Worm (Caenorhabditis elegans) whole organism, mixed stage, embryonic: ENCODE results near the gene otub-3.

ENCODE experiments used
- M03D4.4 ChIP-seq: sonication (generic microtip); optimal IDR thresholded peaks from 2 replicates; lab custom pipeline; 2017; ENCODE audit warnings: mild to moderate bottlenecking, missing genetic modification characterization, missing compliant biosample characterization
- bed-3 ChIP-seq: fragments of 200-800 bp; sonication (Bioruptor generic); optimal IDR thresholded peaks from 3 replicates; lab custom pipeline; 2018; ENCODE audit warnings: mild to moderate bottlenecking, missing genetic modification characterization, moderate library complexity, missing compliant biosample characterization
- ceh-39 ChIP-seq: fragments of 150-350 bp; optimal IDR thresholded peaks from 2 replicates; lab custom pipeline; 2014; ENCODE audit warnings: missing biosample characterization, missing genetic modification characterization
- ceh-43 ChIP-seq: fragments of 200-800 bp; sonication (Bioruptor generic); optimal IDR thresholded peaks from 2 replicates; lab custom pipeline; 2018; ENCODE audit warnings: mild to moderate bottlenecking, missing genetic modification characterization, moderate library complexity, missing compliant biosample characterization
- ceh-83 ChIP-seq: fragments of 200-800 bp; sonication (Bioruptor generic); optimal IDR thresholded peaks from 2 replicates; lab custom pipeline; 2018; ENCODE audit warnings: mild to moderate bottlenecking, missing genetic modification characterization, missing compliant biosample characterization
- ces-1 ChIP-seq: fragments of 150-350 bp; optimal IDR thresholded peaks from 2 replicates; lab custom pipeline; 2014; ENCODE audit warnings: missing biosample characterization, missing genetic modification reagents, missing genetic modification characterization
- cnd-1 ChIP-seq: fragments of 200-800 bp; sonication (Bioruptor generic); optimal IDR thresholded peaks from 2 replicates; lab custom pipeline; 2018; ENCODE audit warnings: mild to moderate bottlenecking, missing genetic modification characterization, missing compliant biosample characterization
- drap-1 ChIP-seq: fragments of 200-800 bp; sonication (Bioruptor generic); optimal IDR thresholded peaks from 3 replicates; lab custom pipeline; 2018; ENCODE audit warnings: mild to moderate bottlenecking, missing genetic modification characterization, missing compliant biosample characterization
- elt-1 ChIP-seq: sonication (generic microtip); optimal IDR thresholded peaks from 2 replicates; lab custom pipeline; 2017; ENCODE audit warnings: missing genetic modification characterization, mild to moderate bottlenecking, missing compliant biosample characterization, antibody characterized with exemption, moderate library complexity, borderline replicate concordance; ENCODE audit not compliant: insufficient read depth
- elt-3 ChIP-seq: fragments of 150-350 bp; optimal IDR thresholded peaks from 2 replicates; lab custom pipeline; 2014; ENCODE audit warnings: missing biosample characterization, missing genetic modification characterization
- flh-1 ChIP-seq: fragments of 200-800 bp; sonication (Bioruptor generic); optimal IDR thresholded peaks from 2 replicates; lab custom pipeline; 2018; ENCODE audit warnings: mild to moderate bottlenecking, missing genetic modification characterization, moderate library complexity, missing compliant biosample characterization
- ham-2 ChIP-seq: fragments of 200-800 bp; sonication (Bioruptor generic); optimal IDR thresholded peaks from 2 replicates; lab custom pipeline; 2018; ENCODE audit warnings: mild to moderate bottlenecking, missing genetic modification characterization, missing compliant biosample characterization
- hlh-1 ChIP-seq: fragments of 150-350 bp; optimal IDR thresholded peaks from 2 replicates; lab custom pipeline; 2014; ENCODE audit warnings: missing biosample characterization, missing genetic modification reagents, missing genetic modification characterization
- lsy-2 ChIP-seq: fragments of 150-350 bp; optimal IDR thresholded peaks from 2 replicates; lab custom pipeline; 2014; ENCODE audit warnings: missing biosample characterization, missing genetic modification characterization
- mep-1 ChIP-seq: fragments of 150-350 bp; optimal IDR thresholded peaks from 2 replicates; lab custom pipeline; 2017; ENCODE audit warnings: missing biosample characterization, missing genetic modification reagents, missing genetic modification characterization, inconsistent platforms
- nhr-12 ChIP-seq: fragments of 150-350 bp; optimal IDR thresholded peaks from 2 replicates; lab custom pipeline; 2014; ENCODE audit warnings: missing biosample characterization, missing genetic modification characterization
- nhr-28 ChIP-seq: fragments of 150-350 bp; optimal IDR thresholded peaks from 2 replicates; lab custom pipeline; 2014; ENCODE audit warnings: missing biosample characterization, missing genetic modification characterization
- nhr-76 ChIP-seq: sonication (generic microtip); optimal IDR thresholded peaks from 2 replicates; lab custom pipeline; 2017; ENCODE audit warnings: missing biosample characterization, missing genetic modification characterization
- pha-4 ChIP-seq: fragments of 150-350 bp; optimal IDR thresholded peaks from 2 replicates; lab custom pipeline; 2018; ENCODE audit warnings: missing biosample characterization, missing genetic modification reagents, missing genetic modification characterization
- tbx-8 ChIP-seq: fragments of 200-800 bp; sonication (Bioruptor generic); optimal IDR thresholded peaks from 2 replicates; lab custom pipeline; 2018; ENCODE audit warnings: mild to moderate bottlenecking, missing genetic modification characterization, moderate library complexity, missing compliant biosample characterization
- unc-120 ChIP-seq: sonication (generic microtip); optimal IDR thresholded peaks from 2 replicates; lab custom pipeline; 2017; ENCODE audit warnings: missing genetic modification characterization, missing compliant biosample characterization; ENCODE audit not compliant: poor library complexity, severe bottlenecking
- unc-62 ChIP-seq: fragments of 150-350 bp; optimal IDR thresholded peaks from 2 replicates; lab custom pipeline; 2014; ENCODE audit warnings: missing biosample characterization, missing genetic modification reagents, missing genetic modification characterization
- zip-8 ChIP-seq: fragments of 150-350 bp; optimal IDR thresholded peaks from 2 replicates; lab custom pipeline; 2014; ENCODE audit warnings: missing biosample characterization, missing genetic modification characterization

otub-3 gene

ce11 chrIV:8754146-8754545, 26.2 kb downstream of the otub-3 start:
- TF ChIP-seq zip-8 (tag; lab: Kevin White, UChicago) (no peak), ceh-83 (GFP tag; lab: Kevin White, UChicago) (peak; percentile 10)

- TF ChIP-seq elt-3 (tag; lab: Kevin White, UChicago) (no peak), mep-1 (tag; lab: Kevin White, UChicago) (no peak), ces-1 (GFP tag; lab: Kevin White, UChicago) (no peak), nhr-12 (tag; lab: Kevin White, UChicago) (no peak), ceh-43 (no peak), drap-1 (GFP tag; lab: Kevin White, UChicago) (no peak), bed-3 (GFP tag; lab: Kevin White, UChicago) (no peak), cnd-1 (tag; lab: Kevin White, UChicago) (no peak)
Observed at ce11 chrIV:8754727-8755126, 26.8 kb downstream of the otub-3 start, which contains the start of gene elli-1. TSS of gene elli-1 (minus strand) at chrIV:8754827.

- TF ChIP-seq unc-120 (tag; lab: Kevin White, UChicago) (peak; percentile 54), ces-1 (GFP tag; lab: Kevin White, UChicago) (peak; percentile 2), pha-4 (tag; lab: Kevin White, UChicago) (no peak), hlh-1 (tag; lab: Kevin White, UChicago) (peak; percentile 55)
Observed at ce11 chrIV:8757729-8758128, 29.8 kb downstream of the otub-3 start.

DNA sequence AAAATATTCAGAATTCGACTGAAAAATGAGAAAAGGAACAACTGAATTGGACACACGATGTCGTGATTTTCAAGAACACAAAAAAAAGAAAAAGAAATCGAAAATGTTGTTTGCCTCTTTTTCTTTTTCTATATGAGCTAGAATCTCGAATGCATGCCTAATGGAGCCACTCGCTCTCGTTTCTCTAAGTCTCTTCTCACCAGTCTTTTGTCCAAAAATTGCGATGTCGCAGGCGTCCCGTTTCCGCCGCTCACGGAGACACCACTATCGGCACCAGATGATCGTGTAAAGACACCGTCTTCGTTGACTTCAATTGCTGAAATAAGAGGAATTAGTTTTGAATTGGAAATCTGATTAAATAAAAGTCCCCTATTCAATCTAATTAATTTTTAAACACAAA, 30.6 kb downstream of the otub-3 start:
- TF ChIP-seq elt-1 (tag; lab: Kevin White, UChicago), result no peak
- peak; percentile 28 for TF ChIP-seq ces-1 (GFP tag; lab: Kevin White, UChicago)
- TF ChIP-seq, all 35 proteins: peak for 1

ce11 chrIV:8761896-8762295, 33.9 kb downstream of the otub-3 start, which contains the start of the genes F20C5.11 and klp-11:
TSS of gene F20C5.11 (minus strand) at chrIV:8761996.
TSS of gene klp-11 (minus strand) at chrIV:8762066.
- no peak for TF ChIP-seq drap-1 (GFP tag; lab: Kevin White, UChicago)
- no peak for TF ChIP-seq unc-62
- TF ChIP-seq, all 35 proteins: peak for 0

ce11 chrIV:8762471-8762870, 34.5 kb downstream of the otub-3 start:
- TF ChIP-seq ceh-39 (tag; lab: Kevin White, UChicago), result peak; percentile 72
- no peak for TF ChIP-seq drap-1 (GFP tag; lab: Kevin White, UChicago)
- no peak for TF ChIP-seq elt-1 (tag; lab: Kevin White, UChicago)
- no peak for TF ChIP-seq M03D4.4 (tag; lab: Kevin White, UChicago)
- TF ChIP-seq bed-3 (GFP tag; lab: Kevin White, UChicago), result no peak
- no peak for TF ChIP-seq nhr-28 (tag; lab: Kevin White, UChicago)
- TF ChIP-seq flh-1 (GFP tag; lab: Kevin White, UChicago), result no peak
- no peak for TF ChIP-seq elt-3 (tag; lab: Kevin White, UChicago)
- no peak for TF ChIP-seq ham-2 (GFP tag; lab: Kevin White, UChicago)
- TF ChIP-seq lsy-2, result peak; percentile 32
- TF ChIP-seq nhr-76 (tag; lab: Kevin White, UChicago), result no peak
- TF ChIP-seq ces-1 (GFP tag; lab: Kevin White, UChicago), result peak; percentile 94
- peak; percentile 56 for TF ChIP-seq unc-120 (tag; lab: Kevin White, UChicago)
- peak; percentile 61 for TF ChIP-seq unc-62
- peak; percentile 39 for TF ChIP-seq mep-1 (tag; lab: Kevin White, UChicago)
- TF ChIP-seq hlh-1 (tag; lab: Kevin White, UChicago), result peak; percentile 88

- no peak for TF ChIP-seq elt-1 (tag; lab: Kevin White, UChicago)
- TF ChIP-seq tbx-8 (GFP tag; lab: Kevin White, UChicago), result no peak
- TF ChIP-seq ceh-83 (GFP tag; lab: Kevin White, UChicago), result no peak
- no peak for TF ChIP-seq ces-1 (GFP tag; lab: Kevin White, UChicago)
Observed at ce11 chrIV:8764567-8764966, 36.6 kb downstream of the otub-3 start, which contains the start of gene cdc-50.B. TSS of gene cdc-50.B (plus strand) at chrIV:8764867.
